Worm (Caenorhabditis elegans): ENCODE data around the gene F35D2.1.

The F35D2.1 gene

DNA sequence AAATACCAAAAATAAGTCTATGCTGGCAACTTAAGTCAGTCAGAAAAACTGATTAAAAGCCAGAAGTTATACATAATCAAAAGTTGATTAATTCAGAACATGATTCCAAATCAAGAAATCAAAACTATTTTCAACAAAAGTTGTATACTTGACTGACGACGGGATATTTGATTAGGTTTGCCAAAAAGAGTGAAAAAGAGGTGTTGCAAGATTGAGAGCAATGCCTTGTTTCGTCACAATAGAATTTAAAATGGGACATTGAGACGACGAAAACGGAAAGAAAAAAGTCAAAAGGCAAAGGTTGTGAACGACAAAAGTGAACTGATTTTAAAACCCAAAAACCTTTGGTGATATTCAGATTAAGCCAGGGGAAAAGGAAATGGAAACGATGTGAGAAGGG lies 16.9 kb upstream of the F35D2.1 start:
- TF ChIP-seq zip-5 (tag; optimal IDR thresholded peaks at IDR 0.05) = no peak
- no peak for TF ChIP-seq pha-4 (tag; optimal IDR thresholded peaks at IDR 0.05)
- TF ChIP-seq unc-42 (tag; optimal IDR thresholded peaks at IDR 0.05) = peak; percentile 69
- TF ChIP-seq tbx-2 (tag; optimal IDR thresholded peaks at IDR 0.05) = no peak

DNA sequence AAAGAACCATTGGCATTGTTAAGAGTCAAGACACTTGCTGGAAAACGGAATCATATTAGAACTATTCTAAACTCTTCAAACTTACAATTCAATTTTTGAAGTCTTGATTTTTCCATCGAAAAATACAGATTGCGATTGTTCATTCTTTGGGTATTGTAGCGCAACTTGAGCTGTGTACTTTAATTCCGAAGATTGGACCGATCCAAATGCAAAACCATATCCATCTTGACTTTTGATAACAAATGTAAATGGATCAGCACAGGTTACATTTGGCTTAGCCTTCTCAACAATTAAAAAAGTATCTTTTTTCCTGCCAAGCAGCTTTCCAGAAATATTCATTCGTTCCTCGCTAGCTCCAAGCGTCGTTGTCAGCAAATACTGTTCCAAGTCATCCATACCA lies 14.9 kb upstream of the F35D2.1 start:
- TF ChIP-seq ttx-3 (tag; optimal IDR thresholded peaks at IDR 0.05) (no peak), ceh-19 (GFP tag; optimal IDR thresholded peaks at IDR 0.05) (no peak), ceh-24 (tag; optimal IDR thresholded peaks at IDR 0.05) (no peak), fax-1 (tag; optimal IDR thresholded peaks at IDR 0.05) (no peak), sox-4 (tag; optimal IDR thresholded peaks at IDR 0.05) (no peak), unc-86 (tag; optimal IDR thresholded peaks at IDR 0.05) (no peak), K02D7.2 (tag; optimal IDR thresholded peaks at IDR 0.05) (no peak), pag-3 (tag; optimal IDR thresholded peaks at IDR 0.05; ENCODE audit: borderline replicate concordance) (no peak), ceh-34 (tag; optimal IDR thresholded peaks at IDR 0.05) (no peak), fkh-6 (tag; optimal IDR thresholded peaks at IDR 0.05) (no peak), npax-4 (tag; optimal IDR thresholded peaks at IDR 0.05) (no peak)

DNA sequence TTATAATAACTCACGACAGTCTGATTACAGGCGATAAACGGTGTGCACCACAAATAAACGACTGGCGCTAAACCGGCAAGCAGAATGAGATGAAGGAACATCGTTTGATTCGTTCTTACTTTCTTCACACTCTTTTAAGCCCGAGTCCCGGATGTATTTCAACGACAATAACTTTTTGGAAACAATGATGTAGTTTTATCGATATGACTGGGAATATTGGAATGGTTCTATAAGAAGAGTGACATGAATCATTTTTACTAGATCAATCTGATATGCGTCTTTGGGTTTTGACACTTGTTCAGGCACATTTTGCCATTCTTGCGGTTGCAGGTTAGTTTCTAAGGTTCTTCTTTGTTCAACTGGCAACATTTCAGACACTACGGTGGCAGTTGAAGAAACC lies 14.2 kb upstream of the F35D2.1 start, which contains the start of the genes ZK1290.11 and ZK1290.1:
Gene ZK1290.11, minus strand, starts transcription at position 101 of the 400 bp plus-strand sequence.
Gene ZK1290.1, plus strand, starts transcription at position 271 of the 400 bp plus-strand sequence.
- TF ChIP-seq Y22D7AL.16 (tag; optimal IDR thresholded peaks at IDR 0.05) (no peak), ceh-18 (tag; optimal IDR thresholded peaks at IDR 0.05) (no peak), fax-1 (tag; optimal IDR thresholded peaks at IDR 0.05) (no peak), syd-9 (tag; optimal IDR thresholded peaks at IDR 0.05) (no peak)

DNA sequence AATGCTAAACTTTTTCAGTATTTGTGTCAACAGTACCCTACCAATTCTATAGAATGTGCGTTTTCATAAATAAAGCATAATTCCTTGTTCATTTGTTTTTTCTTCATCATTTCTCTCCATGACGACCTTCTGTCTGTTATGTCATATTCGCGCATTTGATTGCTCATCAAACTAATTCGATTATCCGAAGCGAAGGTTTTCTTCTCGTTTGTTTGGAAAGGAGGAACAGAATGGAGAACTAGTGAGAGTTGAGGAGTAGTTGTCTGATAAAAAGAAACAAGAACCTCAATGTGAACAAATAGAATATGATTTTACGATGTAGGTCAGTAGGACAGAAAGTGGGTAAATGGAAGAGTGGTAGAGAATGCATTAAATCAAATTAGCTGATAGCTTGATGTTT lies 13.1 kb upstream of the F35D2.1 start:
- TF ChIP-seq gmeb-2 (tag; optimal IDR thresholded peaks at IDR 0.05) (no peak), lin-11 (tag; optimal IDR thresholded peaks at IDR 0.05) (no peak), unc-55 (GFP tag; optimal IDR thresholded peaks at IDR 0.05) (no peak), tbx-2 (tag; optimal IDR thresholded peaks at IDR 0.05) (no peak), ref-2 (tag; optimal IDR thresholded peaks at IDR 0.05) (no peak), hlh-30 (tag; optimal IDR thresholded peaks at IDR 0.05; ENCODE audit: insufficient read depth) (no peak), unc-3 (GFP tag; conservative IDR thresholded peaks at IDR 0.05) (no peak), unc-3 (tag; optimal IDR thresholded peaks at IDR 0.05) (no peak), elt-2 (tag; optimal IDR thresholded peaks at IDR 0.05) (no peak), fkh-6 (tag; optimal IDR thresholded peaks at IDR 0.05) (no peak), fax-1 (tag; optimal IDR thresholded peaks at IDR 0.05) (no peak), K09A11.1 (tag; optimal IDR thresholded peaks at IDR 0.05; ENCODE audit: insufficient read depth) (no peak), ceh-31 (tag; optimal IDR thresholded peaks at IDR 0.05) (no peak), F13H6.1 (tag; optimal IDR thresholded peaks at IDR 0.05) (no peak), fkh-10 (GFP tag; optimal IDR thresholded peaks at IDR 0.05) (no peak), C08G9.2 (tag; optimal IDR thresholded peaks at IDR 0.05) (no peak), hlh-6 (tag; optimal IDR thresholded peaks at IDR 0.05) (no peak), che-1 (tag; optimal IDR thresholded peaks at IDR 0.05) (no peak), pha-4 (tag; optimal IDR thresholded peaks at IDR 0.05) (no peak)

DNA sequence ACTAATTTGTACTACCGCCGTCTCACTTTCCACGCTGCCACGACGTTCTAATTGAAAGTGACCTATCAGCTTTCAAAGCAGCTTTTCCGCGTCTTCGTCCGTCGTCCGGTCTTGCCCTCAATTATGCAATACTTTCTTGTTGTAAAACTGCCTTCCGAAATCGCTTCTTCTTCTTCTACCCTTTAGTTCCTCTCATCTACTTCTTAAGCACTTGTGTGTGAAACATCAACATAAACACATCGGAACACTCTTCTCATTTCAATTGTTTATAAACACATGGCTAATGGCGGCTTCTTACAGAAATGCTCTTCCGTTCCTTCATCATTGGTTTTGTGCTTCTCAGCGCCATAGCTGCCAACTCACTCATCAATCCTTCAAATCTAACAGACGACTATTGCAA lies 5.4 kb upstream of the F35D2.1 start, which contains the start of gene F35D2.3:
Gene F35D2.3, plus strand, starts transcription at position 301 of the 400 bp plus-strand sequence.
- no peak for TF ChIP-seq rnt-1 (tag; optimal IDR thresholded peaks at IDR 0.05)
- no peak for TF ChIP-seq mec-3 (tag; optimal IDR thresholded peaks at IDR 0.05; ENCODE audit: borderline replicate concordance)
- TF ChIP-seq pax-1 (tag; optimal IDR thresholded peaks at IDR 0.05) = no peak
- no peak for TF ChIP-seq ceh-30 (tag; optimal IDR thresholded peaks at IDR 0.05)
- TF ChIP-seq tbx-2 (tag; optimal IDR thresholded peaks at IDR 0.05) = no peak
- no peak for TF ChIP-seq pha-4 (tag; optimal IDR thresholded peaks at IDR 0.05)
- no peak for TF ChIP-seq unc-42 (tag; optimal IDR thresholded peaks at IDR 0.05)
- no peak for TF ChIP-seq ceh-45 (GFP tag; IDR thresholded peaks at IDR 0.05)
- no peak for TF ChIP-seq ttx-3 (tag; optimal IDR thresholded peaks at IDR 0.05)
- TF ChIP-seq nfya-1 (tag; optimal IDR thresholded peaks at IDR 0.05) = no peak
- no peak for TF ChIP-seq ceh-22 (tag; optimal IDR thresholded peaks at IDR 0.05)
- TF ChIP-seq sox-2 (GFP tag; IDR thresholded peaks at IDR 0.05) = no peak
